Worm (Caenorhabditis elegans) whole organism, young adult: Measurements from ENCODE around the gene hmg-4.

Source experiments
- B0035.1 ChIP-seq: sonication (generic microtip); optimal IDR thresholded peaks from 2 replicates; lab custom pipeline; 2016; ENCODE audit warnings: missing genetic modification characterization, mild to moderate bottlenecking, missing compliant biosample characterization, missing genotype, missing genetic modification reagents
- C06A6.2 ChIP-seq: fragments of 200-800 bp; sonication (Bioruptor generic); conservative IDR thresholded peaks from 2 replicates; pipeline ENCODE4 v1.3.6; 2022; ENCODE audit warnings: missing genetic modification characterization, missing compliant biosample characterization
- T07F8.4 ChIP-seq: sonication (generic microtip); optimal IDR thresholded peaks from 2 replicates; lab custom pipeline; 2016; ENCODE audit warnings: mild to moderate bottlenecking, missing genetic modification characterization, moderate library complexity, missing compliant biosample characterization
- Y53G8AR.9 ChIP-seq: fragments of 200-800 bp; sonication (Bioruptor generic); conservative IDR thresholded peaks from 2 replicates; pipeline ENCODE4 v1.3.6; 2022; ENCODE audit warnings: missing genetic modification reagents, missing genetic modification characterization, missing compliant biosample characterization
- ZK185.1 ChIP-seq: sonication (generic microtip); optimal IDR thresholded peaks from 2 replicates; lab custom pipeline; 2016; ENCODE audit warnings: mild to moderate bottlenecking, missing genetic modification characterization, missing compliant biosample characterization; ENCODE audit not compliant: poor library complexity, severe bottlenecking
- attf-6 ChIP-seq: fragments of 200-800 bp; sonication (Bioruptor generic); IDR thresholded peaks from 2 replicates; pipeline ENCODE4 v1.3.6; 2022; ENCODE audit warnings: missing genetic modification reagents, missing genetic modification characterization, missing compliant biosample characterization
- chd-7 ChIP-seq: sonication (generic microtip); optimal IDR thresholded peaks from 2 replicates; lab custom pipeline; 2016; ENCODE audit warnings: mild to moderate bottlenecking, missing genetic modification characterization, moderate library complexity, missing compliant biosample characterization
- hlh-26 ChIP-seq: fragments of 200-800 bp; sonication (Bioruptor generic); conservative IDR thresholded peaks from 2 replicates; pipeline ENCODE4 v1.3.6; 2022; ENCODE audit warnings: missing genetic modification reagents, missing genetic modification characterization, missing compliant biosample characterization
- nhr-27 ChIP-seq: fragments of 200-800 bp; sonication (Bioruptor generic); optimal IDR thresholded peaks from 2 replicates; lab custom pipeline; 2018; ENCODE audit warnings: mild to moderate bottlenecking, missing genetic modification characterization, moderate library complexity, missing compliant biosample characterization

DNA sequence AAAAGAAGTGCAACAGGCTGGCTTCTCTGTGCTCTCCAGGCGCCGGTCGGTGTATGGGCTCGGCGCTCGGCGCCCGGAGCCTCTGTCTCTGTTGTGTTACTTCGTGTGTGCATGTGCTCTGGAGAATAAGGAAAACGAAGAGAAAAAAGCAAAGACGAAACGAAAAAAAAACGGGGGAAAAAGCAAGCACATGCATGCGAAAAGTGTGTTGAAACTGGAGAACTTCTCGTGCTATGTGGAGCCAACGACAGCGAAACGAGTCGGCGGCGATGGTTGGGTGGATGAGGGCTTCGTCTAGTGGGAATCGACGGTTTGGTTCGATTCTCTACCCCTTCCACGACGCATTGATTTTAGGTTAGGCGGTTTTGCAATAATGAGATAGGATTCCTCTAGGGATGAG, 6.0 kb upstream of the hmg-4 start:
- no peak for TF ChIP-seq Y53G8AR.9 (GFP tag; lab: Robert Waterston, UW)
- no peak for TF ChIP-seq attf-6
- TF ChIP-seq ZK185.1 (tag; lab: Kevin White, UChicago), result no peak
- no peak for TF ChIP-seq B0035.1
- TF ChIP-seq chd-7 (tag; lab: Kevin White, UChicago), result peak; percentile 8
- no peak; the same call in 1 of the 2 replicates for TF ChIP-seq C06A6.2 (GFP tag; lab: Robert Waterston, UW)
- TF ChIP-seq hlh-26 (GFP tag; lab: Robert Waterston, UW), result no peak
- TF ChIP-seq nhr-27 (tag; lab: Kevin White, UChicago), result no peak
- no peak for TF ChIP-seq T07F8.4 (tag; lab: Kevin White, UChicago)
